Fruit fly (Drosophila melanogaster) Kc167 (cell line): ENCODE data around the gene CG9698.

Source experiments
- Myc ChIP-seq: fragments of >200 bp; optimal IDR thresholded peaks from 2 replicates; lab custom pipeline; 2017; ENCODE audit warnings: missing external identifiers
- psq ChIP-seq: fragments of >200 bp; optimal IDR thresholded peaks from 2 replicates; lab custom pipeline; 2017; ENCODE audit warnings: missing external identifiers

DNA sequence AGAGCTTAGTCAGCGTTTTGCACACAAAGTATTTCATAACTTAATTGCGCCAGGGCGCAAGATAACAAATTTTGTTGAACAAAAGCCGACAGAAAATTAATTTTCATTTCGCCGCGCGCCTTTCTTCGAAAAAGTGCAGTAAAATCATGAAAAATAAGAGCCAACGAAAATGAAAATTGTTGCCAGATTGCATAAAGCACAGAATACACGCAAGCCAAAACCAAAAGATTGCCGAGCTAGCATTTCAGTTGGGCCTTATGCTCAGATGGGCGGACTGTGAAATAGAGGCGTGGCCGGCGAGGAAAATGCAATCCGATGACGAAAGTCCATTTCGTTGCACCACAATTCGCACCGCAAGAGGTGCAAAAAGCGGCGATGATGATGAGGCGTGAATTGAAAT lies 43.9 kb upstream of the CG9698 start:
- TF ChIP-seq psq (lab: Kevin White, UChicago) (no peak), Myc (lab: Kevin White, UChicago) (no peak)
